Worm (Caenorhabditis elegans) whole organism, L1 larva: ENCODE data around the gene vps-37.

Source experiments
- fkh-10 ChIP-seq: sonication (generic microtip); optimal IDR thresholded peaks from 2 replicates; lab custom pipeline; 2017; ENCODE audit warnings: missing biosample characterization, missing genetic modification reagents, missing genetic modification characterization
- lsy-2 ChIP-seq, 2 experiments: fragments of 150-350 bp; optimal IDR thresholded peaks; 2 replicates each; lab custom pipeline; 2014; ENCODE audit warnings: missing biosample characterization in 2 of 2, missing genetic modification characterization in 2 of 2
- mep-1 ChIP-seq: fragments of 150-350 bp; optimal IDR thresholded peaks from 2 replicates; lab custom pipeline; 2014; ENCODE audit warnings: missing biosample characterization, missing genetic modification characterization
- nhr-28 ChIP-seq: fragments of 150-350 bp; optimal IDR thresholded peaks from 2 replicates; lab custom pipeline; 2014; ENCODE audit warnings: missing biosample characterization, missing genetic modification characterization
- snpc-4 ChIP-seq: fragments of 150-350 bp; optimal IDR thresholded peaks from 2 replicates; lab custom pipeline; 2014; ENCODE audit warnings: missing biosample characterization, missing genetic modification characterization
- sox-4 ChIP-seq: sonication (generic microtip); optimal IDR thresholded peaks from 2 replicates; lab custom pipeline; 2016; ENCODE audit warnings: missing genetic modification characterization, missing compliant biosample characterization

ce11 chrV:5571691-5572090 lies 20.8 kb upstream of the vps-37 start:
- no peak for TF ChIP-seq snpc-4 (tag; lab: Kevin White, UChicago)
- no peak for TF ChIP-seq sox-4 (tag; lab: Kevin White, UChicago)
- no peak for TF ChIP-seq mep-1 (tag; lab: Kevin White, UChicago)
- TF ChIP-seq fkh-10 (GFP tag; lab: Kevin White, UChicago): peak; percentile 90
- TF ChIP-seq nhr-28 (tag; lab: Kevin White, UChicago): no peak
- TF ChIP-seq lsy-2 (tag; optimal IDR thresholded peaks at IDR 0.05; lab: Kevin White, UChicago): no peak
